Fruit fly (Drosophila melanogaster) whole organism, embryonic: ENCODE results near the gene CG6083.
A peak's percentile ranks its signal among the peaks of the same experiment; 100 is the strongest.

Experiments used
- Atf6 ChIP-seq: fragments of 200-800 bp; sonication (Bioruptor generic); IDR thresholded peaks from 2 replicates; pipeline ENCODE4 v1.3.6; 2022; ENCODE audit warnings: missing biosample characterization, missing genetic modification characterization
- Awh ChIP-seq: fragments of 200-800 bp; sonication (Bioruptor generic); IDR thresholded peaks from 2 replicates; pipeline ENCODE4, ENCODE4 v1.3.6; 2022; ENCODE audit warnings: missing biosample characterization, missing genetic modification characterization
- CG12236 ChIP-seq: fragments of 200-800 bp; sonication (Bioruptor generic); optimal IDR thresholded peaks from 2 replicates; lab custom pipeline; 2016; ENCODE audit warnings: missing biosample characterization, missing genetic modification characterization
- CG12769 ChIP-seq: fragments of 200-800 bp; sonication (Bioruptor generic); optimal IDR thresholded peaks from 2 replicates; lab custom pipeline; 2019; ENCODE audit warnings: missing biosample characterization, mild to moderate bottlenecking, missing genetic modification characterization, moderate library complexity
- CG13296 ChIP-seq: fragments of 200-800 bp; sonication (Bioruptor generic); optimal IDR thresholded peaks from 3 replicates; lab custom pipeline; 2018; ENCODE audit warnings: missing biosample characterization, mild to moderate bottlenecking, missing genetic modification characterization
- CG1647 ChIP-seq: fragments of 200-800 bp; sonication (Bioruptor generic); optimal IDR thresholded peaks from 3 replicates; lab custom pipeline; 2016; ENCODE audit warnings: missing biosample characterization, missing genetic modification characterization
- CG17568 ChIP-seq: fragments of 200-800 bp; sonication (Bioruptor generic); optimal IDR thresholded peaks from 2 replicates; lab custom pipeline; 2018; ENCODE audit warnings: missing biosample characterization, mild to moderate bottlenecking, missing genetic modification characterization, moderate library complexity
- CG2120 ChIP-seq: fragments of 200-800 bp; sonication (Bioruptor generic); optimal IDR thresholded peaks from 3 replicates; lab custom pipeline; 2016; ENCODE audit warnings: missing biosample characterization, missing genetic modification characterization
- CG2129 ChIP-seq: fragments of 200-800 bp; sonication (Bioruptor generic); IDR thresholded peaks from 2 replicates; pipeline ENCODE4 v1.3.6; 2022; ENCODE audit warnings: missing biosample characterization, missing genetic modification characterization; ENCODE audit not compliant: partially characterized antibody
- CG2889 ChIP-seq: fragments of 200-800 bp; sonication (Bioruptor generic); IDR thresholded peaks from 3 replicates; pipeline ENCODE4 v1.3.6; 2022; ENCODE audit warnings: missing biosample characterization, missing genetic modification characterization
- CG32767 ChIP-seq: fragments of 200-800 bp; sonication (Bioruptor generic); IDR thresholded peaks from 2 replicates; pipeline ENCODE4 v1.3.6; 2022; ENCODE audit warnings: missing biosample characterization, missing genetic modification characterization
- CG33213 ChIP-seq: fragments of 200-800 bp; sonication (Bioruptor generic); optimal IDR thresholded peaks from 3 replicates; lab custom pipeline; 2016; ENCODE audit warnings: missing biosample characterization, missing genetic modification characterization
- CG3995 ChIP-seq: fragments of 200-800 bp; sonication (Bioruptor generic); optimal IDR thresholded peaks from 3 replicates; lab custom pipeline; 2016; ENCODE audit warnings: missing biosample characterization, missing genetic modification characterization
- CG4360 ChIP-seq: fragments of 200-800 bp; sonication (Bioruptor generic); IDR thresholded peaks from 2 replicates; pipeline ENCODE4 v1.3.6; 2022; ENCODE audit warnings: missing biosample characterization, missing genetic modification characterization
- CG4617 ChIP-seq: fragments of 200-800 bp; sonication (Bioruptor generic); optimal IDR thresholded peaks from 3 replicates; lab custom pipeline; 2016; ENCODE audit warnings: missing biosample characterization, missing genetic modification characterization, borderline replicate concordance
- CG6765 ChIP-seq: fragments of 200-800 bp; sonication (Bioruptor generic); optimal IDR thresholded peaks from 3 replicates; lab custom pipeline; 2017; ENCODE audit warnings: missing biosample characterization, mild to moderate bottlenecking, missing genetic modification characterization
- CG7271 ChIP-seq: fragments of 200-800 bp; sonication (Bioruptor generic); optimal IDR thresholded peaks from 2 replicates; lab custom pipeline; 2018; ENCODE audit warnings: missing biosample characterization, mild to moderate bottlenecking, missing genetic modification characterization, moderate library complexity
- CG8944 ChIP-seq: fragments of 200-800 bp; sonication (Bioruptor generic); optimal IDR thresholded peaks from 3 replicates; lab custom pipeline; 2016; ENCODE audit warnings: missing biosample characterization, missing genetic modification characterization
- CTCF ChIP-seq: fragments of 200-800 bp; sonication (Bioruptor generic); optimal IDR thresholded peaks from 2 replicates; lab custom pipeline; 2017; ENCODE audit warnings: missing biosample characterization, mild to moderate bottlenecking, missing genetic modification characterization, moderate library complexity
- Camta ChIP-seq: fragments of 200-800 bp; sonication (Bioruptor generic); optimal IDR thresholded peaks from 2 replicates; lab custom pipeline; 2016; ENCODE audit warnings: missing biosample characterization, missing genetic modification characterization
- D19A ChIP-seq: fragments of 200-800 bp; optimal IDR thresholded peaks from 3 replicates; lab custom pipeline; 2019; ENCODE audit warnings: missing biosample characterization, mild to moderate bottlenecking, missing genetic modification characterization, moderate library complexity
- Dbx ChIP-seq: fragments of 200-800 bp; sonication (Bioruptor generic); IDR thresholded peaks from 3 replicates; pipeline ENCODE4 v1.3.6; 2022; ENCODE audit warnings: missing biosample characterization, missing genetic modification characterization
- Dek ChIP-seq: fragments of 200-800 bp; sonication (Bioruptor generic); optimal IDR thresholded peaks from 3 replicates; lab custom pipeline; 2019; ENCODE audit warnings: missing biosample characterization, mild to moderate bottlenecking, missing genetic modification characterization, moderate library complexity
- Doc2 ChIP-seq: fragments of 200-800 bp; sonication (Bioruptor generic); IDR thresholded peaks from 2 replicates; pipeline ENCODE4 v1.3.6; 2022; ENCODE audit warnings: missing biosample characterization, missing genetic modification characterization
- Ets65A ChIP-seq: fragments of 200-800 bp; sonication (Bioruptor generic); peaks from one replicate; lab custom pipeline; 2016; ENCODE audit warnings: missing biosample characterization, missing genetic modification characterization
- HLH3B ChIP-seq: fragments of 200-800 bp; sonication (Bioruptor generic); IDR thresholded peaks from 2 replicates; pipeline ENCODE4 v1.3.6; 2022; ENCODE audit warnings: missing biosample characterization, missing genetic modification characterization
- Hand ChIP-seq: fragments of 200-800 bp; sonication (Bioruptor generic); optimal IDR thresholded peaks from 2 replicates; lab custom pipeline; 2017; ENCODE audit warnings: mild to moderate bottlenecking, missing biosample characterization, missing genetic modification reagents, missing genetic modification characterization
- HmgZ ChIP-seq: fragments of 200-800 bp; sonication (Bioruptor generic); optimal IDR thresholded peaks from 2 replicates; lab custom pipeline; 2018; ENCODE audit warnings: missing biosample characterization, mild to moderate bottlenecking, missing genetic modification characterization
- Hmr ChIP-seq: fragments of 200-800 bp; sonication (Bioruptor generic); optimal IDR thresholded peaks from 3 replicates; lab custom pipeline; 2017; ENCODE audit warnings: mild to moderate bottlenecking, missing biosample characterization, missing genetic modification reagents, missing genetic modification characterization
- Meics ChIP-seq: fragments of 200-800 bp; sonication (Bioruptor generic); optimal IDR thresholded peaks from 2 replicates; lab custom pipeline; 2017; ENCODE audit warnings: missing biosample characterization, mild to moderate bottlenecking, missing genetic modification characterization
- Mrtf ChIP-seq: fragments of 200-800 bp; sonication (Bioruptor generic); IDR thresholded peaks from 3 replicates; pipeline ENCODE4 v1.3.6; 2022; ENCODE audit warnings: missing biosample characterization, missing genetic modification characterization
- Nf-YA ChIP-seq: fragments of 200-800 bp; sonication (Bioruptor generic); IDR thresholded peaks from 2 replicates; pipeline ENCODE4 v1.3.6; 2022; ENCODE audit warnings: missing biosample characterization, missing genetic modification characterization
- Oaz ChIP-seq: fragments of 200-800 bp; sonication (Bioruptor generic); IDR thresholded peaks from 2 replicates; pipeline ENCODE4 v1.3.6; 2022; ENCODE audit warnings: missing biosample characterization, missing genetic modification characterization
- Poxn ChIP-seq: fragments of 200-800 bp; sonication (Bioruptor generic); IDR thresholded peaks from 2 replicates; pipeline ENCODE4 v1.3.6; 2022; ENCODE audit warnings: missing biosample characterization, missing genetic modification characterization
- Rfx ChIP-seq: fragments of 200-800 bp; sonication (Bioruptor generic); IDR thresholded peaks from 2 replicates; pipeline ENCODE4 v1.3.6; 2022; ENCODE audit warnings: missing biosample characterization, missing genetic modification characterization
- aop ChIP-seq: fragments of 200-800 bp; sonication (Bioruptor generic); IDR thresholded peaks from 2 replicates; pipeline ENCODE4 v1.3.6; 2022; ENCODE audit warnings: missing biosample characterization, missing genetic modification characterization
- dati ChIP-seq: fragments of 200-800 bp; sonication (Bioruptor generic); IDR thresholded peaks from 2 replicates; pipeline ENCODE4 v1.3.6; 2022; ENCODE audit warnings: missing biosample characterization, missing genetic modification characterization
- eve ChIP-seq, 2 experiments: fragments of >200 bp; optimal IDR thresholded peaks; 2 replicates each; lab custom pipeline; 2017; ENCODE audit warnings: missing biosample characterization in 2 of 2, missing genetic modification characterization in 2 of 2
- gt ChIP-seq: fragments of 200-800 bp; sonication (Bioruptor generic); IDR thresholded peaks from 2 replicates; pipeline ENCODE4 v1.3.6; 2022; ENCODE audit warnings: missing biosample characterization, missing genetic modification characterization
- inv ChIP-seq: fragments of 200-800 bp; sonication (Bioruptor generic); IDR thresholded peaks from 2 replicates; pipeline ENCODE4 v1.3.6; 2022; ENCODE audit warnings: missing biosample characterization, missing genetic modification characterization; ENCODE audit not compliant: partially characterized antibody
- nau ChIP-seq: fragments of 200-800 bp; sonication (Bioruptor generic); optimal IDR thresholded peaks from 3 replicates; lab custom pipeline; 2017; ENCODE audit warnings: missing biosample characterization, mild to moderate bottlenecking, missing genetic modification characterization, missing genetic modification reagents
- odd ChIP-seq: fragments of 200-800 bp; sonication (Bioruptor generic); optimal IDR thresholded peaks from 2 replicates; lab custom pipeline; 2017; ENCODE audit warnings: missing biosample characterization, mild to moderate bottlenecking, missing genetic modification characterization
- p53 ChIP-seq: fragments of 200-800 bp; sonication (Bioruptor generic); optimal IDR thresholded peaks from 2 replicates; lab custom pipeline; 2016; ENCODE audit warnings: missing biosample characterization, missing genetic modification characterization
- pnt ChIP-seq: fragments of 200-800 bp; sonication (Bioruptor generic); optimal IDR thresholded peaks from 3 replicates; lab custom pipeline; 2016; ENCODE audit warnings: missing biosample characterization, missing genetic modification characterization
- pzg ChIP-seq: fragments of 200-800 bp; sonication (Bioruptor generic); optimal IDR thresholded peaks from 3 replicates; lab custom pipeline; 2018; ENCODE audit warnings: missing biosample characterization, mild to moderate bottlenecking, missing genetic modification characterization, moderate library complexity
- ranshi ChIP-seq: fragments of 200-800 bp; sonication (Bioruptor generic); IDR thresholded peaks from 2 replicates; pipeline ENCODE4 v1.3.6; 2022; ENCODE audit warnings: missing biosample characterization, missing genetic modification characterization
- scrt ChIP-seq: fragments of 200-800 bp; sonication (Bioruptor generic); optimal IDR thresholded peaks from 2 replicates; lab custom pipeline; 2018; ENCODE audit warnings: missing biosample characterization, mild to moderate bottlenecking, missing genetic modification characterization, moderate library complexity
- sens ChIP-seq: fragments of 200-800 bp; sonication (Bioruptor generic); peaks from one replicate; lab custom pipeline; 2016; ENCODE audit warnings: missing biosample characterization, missing genetic modification characterization
- yki ChIP-seq: fragments of >200 bp; optimal IDR thresholded peaks from 3 replicates; lab custom pipeline; 2018

The CG6083 gene

DNA sequence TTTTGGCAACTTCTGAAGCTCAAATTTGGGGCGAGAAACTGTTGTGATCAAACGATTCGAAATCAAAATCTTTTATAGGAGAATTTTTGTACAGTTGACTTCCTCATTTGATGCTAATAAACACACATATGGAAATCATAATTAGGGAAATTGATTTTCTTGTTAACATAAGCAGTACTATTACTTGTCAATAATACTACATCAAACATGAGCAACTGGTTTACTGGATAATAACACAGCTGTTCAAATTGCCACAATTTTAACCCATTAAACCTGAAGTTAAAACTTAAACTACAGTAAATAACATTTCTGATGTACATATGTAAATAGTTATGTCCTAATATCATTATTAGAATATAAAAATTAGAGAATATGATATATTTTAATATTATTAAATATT lies 46.0 kb downstream of the CG6083 start, which contains the start of gene CG43390 (continued):
- peak; percentile 52 for TF ChIP-seq odd (GFP tag; lab: Kevin White, UChicago)
- no peak for TF ChIP-seq eve (GFP tag; optimal IDR thresholded peaks at IDR 0.05; lab: Kevin White, UChicago)
- no peak for TF ChIP-seq pnt (GFP tag; lab: Kevin White, UChicago)
- TF ChIP-seq Hmr (GFP tag; lab: Kevin White, UChicago), result peak; percentile 86
- peak; percentile 90 for TF ChIP-seq CG12769 (tag; lab: Kevin White, UChicago)
- TF ChIP-seq CG17568 (GFP tag; lab: Kevin White, UChicago), result peak; percentile 62
- TF ChIP-seq D19A, result no peak
- no peak for TF ChIP-seq Dbx (GFP tag; lab: Robert Waterston, UW)
- no peak for TF ChIP-seq inv (GFP tag; lab: Robert Waterston, UW)
- TF ChIP-seq Poxn (GFP tag; lab: Robert Waterston, UW), result no peak
- TF ChIP-seq CG33213, result no peak
- no peak for TF ChIP-seq CG2129 (GFP tag; lab: Robert Waterston, UW)
- TF ChIP-seq CG7271 (tag; lab: Kevin White, UChicago), result no peak
- TF ChIP-seq ranshi, result no peak
- TF ChIP-seq Atf6 (GFP tag; lab: Robert Waterston, UW), result peak; percentile 69
- peak; percentile 39 for TF ChIP-seq scrt (GFP tag; lab: Kevin White, UChicago)
- TF ChIP-seq Camta (GFP tag; lab: Kevin White, UChicago), result peak; percentile 7
- peak; percentile 46 for TF ChIP-seq Hand (GFP tag; lab: Kevin White, UChicago)
- TF ChIP-seq Ets65A (GFP tag; lab: Kevin White, UChicago), result no peak
- TF ChIP-seq Dek, result peak; percentile 72
- peak; percentile 77; the same call in 1 of the 2 replicates for TF ChIP-seq Rfx (GFP tag; lab: Robert Waterston, UW)
- TF ChIP-seq CG1647 (GFP tag; lab: Kevin White, UChicago), result peak; percentile 48
- TF ChIP-seq, all 482 proteins: peak for 96

DNA sequence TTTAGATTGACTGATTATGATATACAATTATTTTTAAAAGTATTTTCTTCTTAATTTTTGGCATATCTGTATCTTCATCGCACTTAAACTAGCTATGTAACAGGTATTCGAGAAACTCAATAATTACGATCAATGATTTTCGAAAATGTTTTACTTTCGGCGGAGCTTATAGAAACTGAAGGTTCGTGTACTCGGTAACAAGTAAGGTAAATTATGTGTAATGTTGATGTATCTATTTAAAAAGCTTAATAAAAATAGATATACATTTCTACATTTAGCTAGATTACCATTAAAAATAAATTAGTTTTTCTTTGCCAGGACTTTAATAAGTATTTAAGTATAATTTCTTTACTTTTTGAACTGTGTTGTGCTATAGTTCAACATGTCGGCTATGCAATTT lies 47.1 kb downstream of the CG6083 start:
- TF ChIP-seq CTCF, result peak; percentile 74
- no peak for TF ChIP-seq HLH3B
- TF ChIP-seq, all 482 proteins: peak for 1

DNA sequence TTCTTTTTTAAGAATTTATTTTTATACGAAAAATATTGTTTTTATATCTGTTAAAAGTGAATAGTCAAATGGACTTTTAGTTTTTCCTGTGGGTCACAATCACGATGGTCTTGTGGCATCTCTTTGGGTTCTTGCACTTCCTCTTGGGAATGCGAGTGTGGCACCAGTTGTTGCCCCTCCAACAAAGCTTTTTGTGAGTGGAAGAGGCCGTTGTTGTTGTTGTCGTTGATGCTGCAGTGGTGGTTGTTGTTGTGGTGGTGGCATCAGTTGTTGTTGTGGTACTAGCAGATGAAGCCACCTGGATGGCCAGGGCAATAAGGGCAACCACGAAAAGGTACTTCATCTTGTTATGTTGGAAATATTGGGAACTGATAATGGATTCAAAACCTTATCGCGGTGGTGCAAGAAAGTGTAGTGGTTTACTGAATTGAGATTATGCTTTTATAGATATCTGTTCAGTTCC lies 47.7 kb downstream of the CG6083 start, which contains the start of gene CG33270:
TSS of gene CG33270 (minus strand) at position 413 of the 463 bp plus-strand sequence.
- TF ChIP-seq CG4617 (GFP tag; lab: Kevin White, UChicago) (no peak), CG4360 (GFP tag; lab: Robert Waterston, UW) (peak; percentile 67), Mrtf (peak; percentile 54; the same call in 1 of the 3 replicates)

dm6 chr3L:11577395-11577794 lies 48.5 kb downstream of the CG6083 start, which contains the start of gene CG33271:
Gene CG33271, minus strand, starts transcription at chr3L:11577495.
- no peak for TF ChIP-seq pnt (GFP tag; lab: Kevin White, UChicago)
- TF ChIP-seq HmgZ, result no peak
- no peak for TF ChIP-seq Oaz (GFP tag; lab: Robert Waterston, UW)
- no peak for TF ChIP-seq CG32767 (GFP tag; lab: Robert Waterston, UW)
- TF ChIP-seq Mrtf, result no peak
- no peak for TF ChIP-seq CG2889 (GFP tag; lab: Robert Waterston, UW)
- no peak for TF ChIP-seq nau (GFP tag; lab: Kevin White, UChicago)
- peak; percentile 31 for TF ChIP-seq Meics (GFP tag; lab: Kevin White, UChicago)
- peak; percentile 2 for TF ChIP-seq CG13296
- no peak for TF ChIP-seq dati
- TF ChIP-seq p53, result no peak
- TF ChIP-seq Nf-YA (GFP tag; lab: Robert Waterston, UW), result no peak
- peak; percentile 13 for TF ChIP-seq CG2120
- no peak for TF ChIP-seq Doc2 (GFP tag; lab: Robert Waterston, UW)
- TF ChIP-seq CG6765 (GFP tag; lab: Kevin White, UChicago), result peak; percentile 31
- no peak for TF ChIP-seq CG8944 (GFP tag; lab: Kevin White, UChicago)
- TF ChIP-seq CG3995 (GFP tag; lab: Kevin White, UChicago), result no peak
- TF ChIP-seq CG12236 (GFP tag; lab: Kevin White, UChicago), result no peak
- TF ChIP-seq gt, result no peak
- TF ChIP-seq Awh (GFP tag; lab: Robert Waterston, UW), result no peak
- peak; percentile 12 for TF ChIP-seq sens (GFP tag; lab: Kevin White, UChicago)
- TF ChIP-seq aop (GFP tag; lab: Robert Waterston, UW), result no peak
- no peak for TF ChIP-seq yki
- TF ChIP-seq pzg (GFP tag; lab: Kevin White, UChicago), result no peak
